Worm (Caenorhabditis elegans) whole organism, midembryonic: ENCODE measurements around the gene cdr-6.

Experiments used
- T22C8.4 ChIP-seq: fragments of 200-800 bp; sonication (Bioruptor generic); IDR thresholded peaks from 2 replicates; pipeline ENCODE4 v1.3.6; 2022; ENCODE audit warnings: missing genetic modification characterization, missing compliant biosample characterization
- cog-1 ChIP-seq: sonication (generic microtip); optimal IDR thresholded peaks from 2 replicates; lab custom pipeline; 2016; ENCODE audit warnings: missing genetic modification characterization, missing compliant biosample characterization
- flt-1 ChIP-seq: fragments of 200-800 bp; sonication (Bioruptor generic); IDR thresholded peaks from 2 replicates; pipeline ENCODE4 v1.3.6; 2022; ENCODE audit warnings: missing genetic modification characterization, missing compliant biosample characterization
- klf-2 ChIP-seq: fragments of 200-800 bp; sonication (Bioruptor generic); conservative IDR thresholded peaks from 2 replicates; pipeline ENCODE4 v1.3.6; 2022; ENCODE audit warnings: missing genetic modification reagents, missing genetic modification characterization, missing compliant biosample characterization
- med-1 ChIP-seq: sonication (generic microtip); optimal IDR thresholded peaks from 2 replicates; lab custom pipeline; 2017; ENCODE audit warnings: missing genetic modification characterization, mild to moderate bottlenecking, missing compliant biosample characterization, antibody characterized with exemption, missing genetic modification reagents; ENCODE audit not compliant: insufficient read depth
- ref-1 ChIP-seq: fragments of 200-800 bp; sonication (Bioruptor generic); conservative IDR thresholded peaks from 2 replicates; pipeline ENCODE4 v1.3.6; 2022; ENCODE audit warnings: missing genetic modification reagents, missing genetic modification characterization, missing compliant biosample characterization
- tab-1 ChIP-seq: fragments of 200-800 bp; sonication (Bioruptor generic); IDR thresholded peaks from 2 replicates; pipeline ENCODE4 v1.3.6; 2022; ENCODE audit warnings: missing genetic modification characterization, missing compliant biosample characterization
- ztf-23 ChIP-seq: fragments of 200-800 bp; sonication (Bioruptor generic); IDR thresholded peaks from 2 replicates; pipeline ENCODE4 v1.3.6; 2022; ENCODE audit warnings: missing genetic modification reagents, missing genetic modification characterization, missing compliant biosample characterization
- ztf-29 ChIP-seq: fragments of 200-800 bp; sonication (Bioruptor generic); IDR thresholded peaks from 2 replicates; pipeline ENCODE4 v1.3.6; 2022; ENCODE audit warnings: missing genetic modification reagents, missing genetic modification characterization, missing compliant biosample characterization

The cdr-6 gene

DNA sequence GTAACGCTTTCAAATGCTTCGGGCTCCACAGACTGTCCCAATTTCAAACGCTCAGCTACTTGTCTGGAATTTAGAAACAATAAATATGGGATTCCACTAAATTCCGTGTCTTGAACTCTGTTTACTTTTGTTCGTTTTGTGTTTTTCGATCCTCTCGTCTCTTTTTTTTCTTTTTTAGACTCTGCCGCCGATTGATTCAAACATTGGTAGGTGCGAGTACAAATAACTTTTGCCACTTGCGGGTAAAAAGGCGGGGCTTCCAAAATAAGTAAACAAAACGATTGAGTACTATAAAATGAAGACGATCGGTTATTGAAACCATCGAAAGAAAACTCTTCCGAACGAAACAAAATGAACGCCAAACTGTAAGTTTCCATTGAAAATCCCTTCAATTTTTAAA lies 48.4 kb downstream of the cdr-6 start, which contains the start of gene fipr-2:
TSS of gene fipr-2 (plus strand) at position 245 of the 400 bp plus-strand sequence.
- no peak for TF ChIP-seq flt-1
- no peak for TF ChIP-seq ztf-23 (GFP tag; lab: Robert Waterston, UW)
- TF ChIP-seq cog-1 (tag; lab: Kevin White, UChicago): no peak
- no peak for TF ChIP-seq klf-2 (GFP tag; lab: Robert Waterston, UW)
- no peak for TF ChIP-seq med-1 (GFP tag; lab: Kevin White, UChicago)
- TF ChIP-seq ref-1 (GFP tag; lab: Robert Waterston, UW): no peak
- no peak for TF ChIP-seq ztf-29 (GFP tag; lab: Robert Waterston, UW)
- TF ChIP-seq T22C8.4 (GFP tag; lab: Robert Waterston, UW): no peak
- TF ChIP-seq tab-1 (GFP tag; lab: Robert Waterston, UW): no peak
